Fruit fly (Drosophila melanogaster): ENCODE results near the gene Adss.

Adss gene

DNA sequence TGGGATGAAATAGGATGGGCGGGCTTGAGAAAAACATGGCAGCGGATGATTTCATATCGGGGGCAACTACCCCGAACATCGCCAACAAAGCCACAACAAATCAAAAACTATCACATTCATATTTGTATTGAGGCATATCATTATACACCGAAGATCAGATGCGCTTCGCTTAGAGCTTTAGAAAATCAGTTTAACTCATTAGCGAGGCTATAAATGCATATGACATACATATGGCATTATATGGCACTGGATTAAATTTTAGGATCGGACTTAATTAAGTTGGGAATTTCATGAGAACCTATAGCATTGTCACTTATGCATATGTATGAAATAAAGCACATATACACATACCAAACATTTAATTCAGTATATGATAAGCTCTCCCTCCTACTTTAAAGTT, 15.9 kb upstream of the Adss start (continued):
- TF ChIP-seq CG31224 (GFP tag; IDR thresholded peaks at IDR 0.05), result no peak
- no peak for TF ChIP-seq CG1832 (GFP tag; optimal IDR thresholded peaks at IDR 0.05)
- TF ChIP-seq CG32767 (GFP tag; IDR thresholded peaks at IDR 0.05), result no peak
- TF ChIP-seq br (optimal IDR thresholded peaks at IDR 0.05), result no peak

DNA sequence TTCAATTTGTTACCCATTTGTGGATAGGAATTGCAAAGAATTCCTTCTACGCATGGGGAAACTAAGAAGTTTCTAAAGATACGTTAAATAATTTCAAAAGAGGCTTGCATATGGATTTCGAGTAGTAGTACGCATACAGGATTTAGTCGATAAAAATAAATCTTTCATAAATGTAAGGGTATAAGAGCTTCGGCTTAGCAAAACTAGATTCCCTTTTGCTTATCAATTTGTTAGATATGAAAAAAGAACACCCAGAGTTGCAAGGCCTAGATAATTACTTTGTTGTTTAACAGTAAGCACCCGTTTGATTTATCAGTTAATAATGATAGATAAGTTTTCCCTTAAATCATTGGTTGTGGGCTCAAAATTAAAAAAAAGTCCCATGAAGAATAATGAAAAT, 15.1 kb upstream of the Adss start:
- TF ChIP-seq CG10147 (GFP tag; optimal IDR thresholded peaks at IDR 0.05) (no peak), Pdp1 (GFP tag; optimal IDR thresholded peaks at IDR 0.05) (peak in 1 of 2 experiments; percentile 59), lilli (GFP tag; optimal IDR thresholded peaks at IDR 0.05) (no peak), Atf3 (GFP tag; optimal IDR thresholded peaks at IDR 0.05) (no peak), unc-4 (GFP tag; IDR thresholded peaks at IDR 0.05; ENCODE audit: partially characterized antibody) (no peak), D19A (tag; optimal IDR thresholded peaks at IDR 0.05) (peak; percentile 97), dmrt99B (tag; optimal IDR thresholded peaks at IDR 0.05) (peak; percentile 25), lab (GFP tag; optimal IDR thresholded peaks at IDR 0.05) (peak; percentile 85), CG13296 (GFP tag; optimal IDR thresholded peaks at IDR 0.05) (peak; percentile 18), hkb (optimal IDR thresholded peaks at IDR 0.05) (no peak), hkb (GFP tag; IDR thresholded peaks at IDR 0.05) (no peak), CG6254 (GFP tag; optimal IDR thresholded peaks at IDR 0.05) (peak; percentile 32), Ptx1 (GFP tag; IDR thresholded peaks at IDR 0.05) (0 out of 2 replicates have a peak, but pooled peaks have one; percentile 15), GATAe (GFP tag; conservative IDR thresholded peaks at IDR 0.05) (peak; percentile 40; the same call in 1 of the 2 replicates), Fer1 (GFP tag; optimal IDR thresholded peaks at IDR 0.05) (no peak), grn (GFP tag; optimal IDR thresholded peaks at IDR 0.05) (peak; percentile 68), CG34376 (GFP tag; optimal IDR thresholded peaks at IDR 0.05) (peak; percentile 58), Nf-YC (tag; optimal IDR thresholded peaks at IDR 0.05) (peak; percentile 22), CG14441 (GFP tag; IDR thresholded peaks at IDR 0.05) (0 out of 2 replicates have a peak, but pooled peaks have one; percentile 30), ems (GFP tag; optimal IDR thresholded peaks at IDR 0.05) (no peak), Chrac-16 (GFP tag; optimal IDR thresholded peaks at IDR 0.05) (no peak), CG17802 (tag; optimal IDR thresholded peaks at IDR 0.05) (no peak), CG8290 (GFP tag; optimal IDR thresholded peaks at IDR 0.05) (no peak), CG8290 (tag; optimal IDR thresholded peaks at IDR 0.05) (no peak), fru (optimal IDR thresholded peaks at IDR 0.05) (no peak), Aef1 (GFP tag; IDR thresholded peaks at IDR 0.05) (no peak), Fer3 (tag; optimal IDR thresholded peaks at IDR 0.05) (peak; percentile 37), exex (tag; optimal IDR thresholded peaks at IDR 0.05) (peak; percentile 89), Xrp1 (GFP tag; IDR thresholded peaks at IDR 0.05) (peak; percentile 39; the same call in 1 of the 2 replicates), row (GFP tag; IDR thresholded peaks at IDR 0.05) (peak; percentile 71), ap (GFP tag; IDR thresholded peaks at IDR 0.05) (no peak), CG18599 (GFP tag; optimal IDR thresholded peaks at IDR 0.05) (peak; percentile 19), wor (GFP tag; IDR thresholded peaks at IDR 0.05) (no peak), Med (GFP tag) (peak; percentile 12), CG3065 (GFP tag; optimal IDR thresholded peaks at IDR 0.05) (no peak), fu2 (GFP tag; optimal IDR thresholded peaks at IDR 0.05) (no peak), chm (GFP tag; IDR thresholded peaks at IDR 0.05) (no peak), sens (GFP tag) (peak; percentile 76), Sox102F (GFP tag; optimal IDR thresholded peaks at IDR 0.05) (no peak), CG7839 (tag; optimal IDR thresholded peaks at IDR 0.05) (peak; percentile 39), CG11695 (GFP tag; IDR thresholded peaks at IDR 0.05) (0 out of 3 replicates have a peak, but pooled peaks have one; percentile 42), mirr (GFP tag; optimal IDR thresholded peaks at IDR 0.05) (peak; percentile 76), Optix (GFP tag; IDR thresholded peaks at IDR 0.05) (no peak), CG18262 (tag; optimal IDR thresholded peaks at IDR 0.05) (peak; percentile 12), sug (tag; optimal IDR thresholded peaks at IDR 0.05) (peak; percentile 27), CG9437 (GFP tag; optimal IDR thresholded peaks at IDR 0.05) (no peak), CG13775 (GFP tag; optimal IDR thresholded peaks at IDR 0.05) (no peak), CG1832 (GFP tag; optimal IDR thresholded peaks at IDR 0.05) (no peak)
